Worm (Caenorhabditis elegans) whole organism, L4 larva: ENCODE results near the gene F49C12.7.

Source experiments
- lin-1 ChIP-seq: fragments of 200-800 bp; sonication (Bioruptor generic); IDR thresholded peaks from 2 replicates; pipeline ENCODE4 v1.3.6; 2022; ENCODE audit warnings: missing genetic modification reagents, missing genetic modification characterization, missing compliant biosample characterization
- lin-15B ChIP-seq: fragments of 150-350 bp; sonication (generic microtip); optimal IDR thresholded peaks from 3 replicates; lab custom pipeline; 2014; ENCODE audit warnings: missing biosample characterization, missing genetic modification characterization
- nhr-28 ChIP-seq: fragments of 150-350 bp; optimal IDR thresholded peaks from 2 replicates; lab custom pipeline; 2014; ENCODE audit warnings: missing biosample characterization, missing genetic modification characterization
- ztf-11 ChIP-seq: fragments of 150-350 bp; optimal IDR thresholded peaks from 2 replicates; lab custom pipeline; 2014; ENCODE audit warnings: missing biosample characterization, missing genetic modification characterization

- TF ChIP-seq lin-1 (GFP tag; lab: Robert Waterston, UW) (no peak), nhr-28 (tag; lab: Kevin White, UChicago) (no peak), lin-15B (no peak), ztf-11 (tag; lab: Kevin White, UChicago) (no peak)
These were observed 12.6 kb downstream of the F49C12.7 start, which contains the start of gene F49C12.3 for ce11 chrIV:9300127-9300526.
